Fruit fly (Drosophila melanogaster): ENCODE results near the gene CG18731.
A peak's percentile ranks its signal among the peaks of the same experiment; 100 is the strongest.

Gene CG18731

dm6 chr3R:29699220-29699619 is 25.6 kb upstream of the CG18731 start (continued):
- TF ChIP-seq dati (GFP tag; IDR thresholded peaks at IDR 0.05) = no peak
- no peak for TF ChIP-seq sna (GFP tag; IDR thresholded peaks at IDR 0.05; ENCODE audit: partially characterized antibody)
- TF ChIP-seq CG3838 (GFP tag; optimal IDR thresholded peaks at IDR 0.05) = no peak
- no peak for TF ChIP-seq jing (GFP tag; optimal IDR thresholded peaks at IDR 0.05)
- TF ChIP-seq CG10267 (tag; optimal IDR thresholded peaks at IDR 0.05) = no peak
- peak; percentile 24 for TF ChIP-seq CG10979 (tag; optimal IDR thresholded peaks at IDR 0.05)
- no peak for TF ChIP-seq CG6813 (GFP tag; optimal IDR thresholded peaks at IDR 0.05)
- TF ChIP-seq mam (GFP tag; optimal IDR thresholded peaks at IDR 0.05) = no peak
- no peak for TF ChIP-seq CG12769 (tag; optimal IDR thresholded peaks at IDR 0.05)
- TF ChIP-seq ind (GFP tag; optimal IDR thresholded peaks at IDR 0.05) = no peak
- peak; percentile 15; the same call in 1 of the 2 replicates for TF ChIP-seq slbo (GFP tag; IDR thresholded peaks at IDR 0.05)
- no peak for TF ChIP-seq MESR4 (GFP tag; optimal IDR thresholded peaks at IDR 0.05)
- no peak for TF ChIP-seq CG14050 (GFP tag; IDR thresholded peaks at IDR 0.05)
- TF ChIP-seq tin (GFP tag; optimal IDR thresholded peaks at IDR 0.05) = no peak
- no peak for TF ChIP-seq trh (GFP tag; optimal IDR thresholded peaks at IDR 0.05)
- no peak for TF ChIP-seq Hr3 (GFP tag; optimal IDR thresholded peaks at IDR 0.05)
- no peak for TF ChIP-seq btn (GFP tag; optimal IDR thresholded peaks at IDR 0.05)
- TF ChIP-seq Elba2 (GFP tag; optimal IDR thresholded peaks at IDR 0.05) = no peak
- TF ChIP-seq ftz-f1 (GFP tag; optimal IDR thresholded peaks at IDR 0.05) = no peak
- TF ChIP-seq ranshi (GFP tag; IDR thresholded peaks at IDR 0.05) = peak; percentile 39; the same call in 1 of the 2 replicates
- TF ChIP-seq CG2712 (tag; optimal IDR thresholded peaks at IDR 0.05) = peak; percentile 78
- no peak for TF ChIP-seq her (GFP tag; optimal IDR thresholded peaks at IDR 0.05)
- TF ChIP-seq NC2α (GFP tag; optimal IDR thresholded peaks at IDR 0.05) = no peak
- TF ChIP-seq klu (GFP tag; IDR thresholded peaks at IDR 0.05) = no peak
- no peak for TF ChIP-seq CG13775 (GFP tag; optimal IDR thresholded peaks at IDR 0.05)
- peak; percentile 72 for TF ChIP-seq Ptx1 (GFP tag; IDR thresholded peaks at IDR 0.05)
- no peak for TF ChIP-seq phol (tag; optimal IDR thresholded peaks at IDR 0.05)
- no peak for TF ChIP-seq schlank (tag; optimal IDR thresholded peaks at IDR 0.05)
- peak; percentile 26; the same call in 1 of the 3 replicates for TF ChIP-seq so (GFP tag; IDR thresholded peaks at IDR 0.05)
- no peak for TF ChIP-seq CG10209 (GFP tag; optimal IDR thresholded peaks at IDR 0.05)
- TF ChIP-seq sima (GFP tag; optimal IDR thresholded peaks at IDR 0.05) = no peak
- no peak for TF ChIP-seq Lpt (GFP tag; optimal IDR thresholded peaks at IDR 0.05)
- no peak for TF ChIP-seq luna (GFP tag; optimal IDR thresholded peaks at IDR 0.05)
- 0 out of 2 replicates have a peak, but pooled peaks have one; percentile 20 for TF ChIP-seq wor (GFP tag; IDR thresholded peaks at IDR 0.05)
- no peak for TF ChIP-seq grau (tag; optimal IDR thresholded peaks at IDR 0.05)
- TF ChIP-seq Dp (GFP tag; optimal IDR thresholded peaks at IDR 0.05) = no peak
- no peak for TF ChIP-seq kni (GFP tag; optimal IDR thresholded peaks at IDR 0.05)
- no peak for TF ChIP-seq CG12659 (GFP tag; optimal IDR thresholded peaks at IDR 0.05)
- peak; percentile 69 for TF ChIP-seq nmo (GFP tag; optimal IDR thresholded peaks at IDR 0.05)
- peak; percentile 74 for TF ChIP-seq CG18262 (tag; optimal IDR thresholded peaks at IDR 0.05)
- TF ChIP-seq vvl (GFP tag; IDR thresholded peaks at IDR 0.05) = peak; percentile 86
- peak; percentile 43; the same call in 2 of the 3 replicates for TF ChIP-seq row (GFP tag; IDR thresholded peaks at IDR 0.05)
- TF ChIP-seq Fer2 (tag; optimal IDR thresholded peaks at IDR 0.05) = no peak
- no peak for TF ChIP-seq Jarid2 (GFP tag; optimal IDR thresholded peaks at IDR 0.05)
- TF ChIP-seq CG7928 (GFP tag; optimal IDR thresholded peaks at IDR 0.05) = no peak
- no peak for TF ChIP-seq ewg (GFP tag; optimal IDR thresholded peaks at IDR 0.05)
- no peak for TF ChIP-seq CG11723 (GFP tag; optimal IDR thresholded peaks at IDR 0.05)
- no peak for TF ChIP-seq CG11560 (tag; IDR thresholded peaks at IDR 0.05)
- peak; percentile 68; the same call in 2 of the 3 replicates for TF ChIP-seq dysf (GFP tag; IDR thresholded peaks at IDR 0.05)
- no peak for TF ChIP-seq toy (GFP tag; IDR thresholded peaks at IDR 0.05)
- peak; percentile 61; the same call in 2 of the 3 replicates for TF ChIP-seq CG11695 (GFP tag; IDR thresholded peaks at IDR 0.05)
- TF ChIP-seq Dad (GFP tag; optimal IDR thresholded peaks at IDR 0.05) = no peak

Data from whole organism, embryonic.